Worm (Caenorhabditis elegans) whole organism, early embryonic: ENCODE results near the gene jhdm-1.
A peak's percentile ranks its signal among the peaks of the same experiment; 100 is the strongest.

Experiments
- B0310.2 ChIP-seq: sonication (generic microtip); optimal IDR thresholded peaks from 2 replicates; lab custom pipeline; 2016; ENCODE audit warnings: mild to moderate bottlenecking, missing genetic modification characterization, missing compliant biosample characterization
- F13C5.2 ChIP-seq: sonication (generic microtip); optimal IDR thresholded peaks from 2 replicates; lab custom pipeline; 2017; ENCODE audit warnings: mild to moderate bottlenecking, missing genetic modification characterization, inconsistent platforms, missing compliant biosample characterization
- aly-1 ChIP-seq: sonication (generic microtip); optimal IDR thresholded peaks from 2 replicates; lab custom pipeline; 2016; ENCODE audit warnings: missing genetic modification characterization, missing compliant biosample characterization
- ama-1 ChIP-seq: fragments of 150-350 bp; optimal IDR thresholded peaks from 2 replicates; lab custom pipeline; 2014
- ceh-13 ChIP-seq: fragments of 200-800 bp; sonication (Bioruptor generic); optimal IDR thresholded peaks from 2 replicates; lab custom pipeline; 2018; ENCODE audit warnings: mild to moderate bottlenecking, missing genetic modification characterization, missing compliant biosample characterization
- ceh-36 ChIP-seq: sonication (generic microtip); optimal IDR thresholded peaks from 2 replicates; lab custom pipeline; 2016; ENCODE audit warnings: missing genetic modification characterization, inconsistent platforms, missing compliant biosample characterization
- ets-7 ChIP-seq: sonication (generic microtip); optimal IDR thresholded peaks from 2 replicates; lab custom pipeline; 2016; ENCODE audit warnings: missing genotype, missing genetic modification characterization, missing compliant biosample characterization
- flt-1 ChIP-seq: fragments of 200-800 bp; sonication (Bioruptor generic); IDR thresholded peaks from 2 replicates; pipeline ENCODE4 v1.3.6; 2022; ENCODE audit warnings: missing genetic modification characterization, missing compliant biosample characterization
- hmbx-1 ChIP-seq: sonication (generic microtip); optimal IDR thresholded peaks from 2 replicates; lab custom pipeline; 2016; ENCODE audit warnings: mild to moderate bottlenecking, missing genetic modification characterization, missing compliant biosample characterization
- hmg-4 ChIP-seq: fragments of 200-800 bp; sonication (Bioruptor generic); optimal IDR thresholded peaks from 2 replicates; lab custom pipeline; 2018; ENCODE audit warnings: mild to moderate bottlenecking, missing genetic modification characterization, missing compliant biosample characterization
- hnd-1 ChIP-seq: sonication (generic microtip); optimal IDR thresholded peaks from 2 replicates; lab custom pipeline; 2016; ENCODE audit warnings: missing genetic modification characterization, missing compliant biosample characterization
- pes-1 ChIP-seq: fragments of 200-800 bp; sonication (Bioruptor generic); IDR thresholded peaks from 2 replicates; pipeline ENCODE4 v1.3.6; 2022; ENCODE audit warnings: missing genetic modification reagents, missing genetic modification characterization, missing compliant biosample characterization
- scrt-1 ChIP-seq: fragments of 200-800 bp; sonication (Bioruptor generic); IDR thresholded peaks from 2 replicates; pipeline ENCODE4 v1.3.6; 2022; ENCODE audit warnings: missing genetic modification characterization, missing compliant biosample characterization
- sea-1 ChIP-seq: fragments of 200-800 bp; sonication (Bioruptor generic); conservative IDR thresholded peaks from 2 replicates; pipeline ENCODE4 v1.3.6; 2022; ENCODE audit warnings: missing genetic modification characterization, missing compliant biosample characterization
- tbx-11 ChIP-seq: fragments of 200-800 bp; sonication (Bioruptor generic); IDR thresholded peaks from 2 replicates; pipeline ENCODE4 v1.3.6; 2022; ENCODE audit warnings: missing genetic modification characterization, missing compliant biosample characterization
- tbx-37 ChIP-seq: fragments of 200-800 bp; sonication (Bioruptor generic); conservative IDR thresholded peaks from 2 replicates; pipeline ENCODE4 v1.3.6; 2022; ENCODE audit warnings: missing genetic modification reagents, missing genetic modification characterization, missing compliant biosample characterization
- tra-4 ChIP-seq: sonication (generic microtip); optimal IDR thresholded peaks from 2 replicates; lab custom pipeline; 2017; ENCODE audit warnings: missing genetic modification characterization, missing compliant biosample characterization

The jhdm-1 gene

ce11 chrIII:6442305-6443125 is 11.8 kb upstream of the jhdm-1 start, which contains the start of gene mel-32:
Gene mel-32 (minus strand): TSS chrIII:6443000.
- TF ChIP-seq tbx-11 (GFP tag; lab: Robert Waterston, UW) = no peak
- TF ChIP-seq ama-1 (lab: Kevin White, UChicago) = peak; percentile 21

DNA sequence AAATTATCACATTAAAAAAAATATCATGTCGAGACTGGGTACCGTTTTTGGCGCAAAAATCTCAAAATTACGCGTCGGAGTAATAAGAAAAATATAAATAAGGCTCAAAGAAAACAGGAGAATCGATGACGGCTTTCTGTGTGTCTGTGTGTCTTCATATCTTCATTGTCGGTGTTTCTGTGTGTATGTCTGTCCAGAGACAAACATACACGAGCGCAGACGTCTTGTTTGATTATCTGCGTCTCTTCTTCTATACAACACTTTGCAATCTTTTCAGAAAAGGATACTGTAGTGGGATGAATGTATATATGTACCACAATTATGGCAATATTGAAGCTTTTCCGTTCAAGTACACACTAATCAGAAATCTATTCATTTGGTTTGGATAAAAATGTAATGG is 9.9 kb upstream of the jhdm-1 start, which contains the start of gene C05D11.13:
C05D11.13 (minus strand) TSS at position 252 of the 400 bp plus-strand sequence.
- no peak for TF ChIP-seq ama-1 (lab: Kevin White, UChicago)

ce11 chrIII:6446807-6447206 is 7.5 kb upstream of the jhdm-1 start, which contains the start of gene let-721:
Gene let-721 (minus strand): TSS chrIII:6446907.
- no peak for TF ChIP-seq hnd-1 (tag; lab: Kevin White, UChicago)

ce11 chrIII:6447521-6447920 is 6.8 kb upstream of the jhdm-1 start:
- TF ChIP-seq sea-1 (GFP tag; lab: Robert Waterston, UW) (0 out of 2 replicates have a peak, but pooled peaks have one; percentile 30), F13C5.2 (tag; lab: Kevin White, UChicago) (no peak)

ce11 chrIII:6449854-6450253 is 4.4 kb upstream of the jhdm-1 start:
- TF ChIP-seq aly-1 (tag; lab: Kevin White, UChicago) = no peak
- TF ChIP-seq ama-1 (lab: Kevin White, UChicago) = peak; percentile 70
- TF ChIP-seq pes-1 (GFP tag; lab: Robert Waterston, UW) = peak; percentile 34; the same call in 1 of the 2 replicates

DNA sequence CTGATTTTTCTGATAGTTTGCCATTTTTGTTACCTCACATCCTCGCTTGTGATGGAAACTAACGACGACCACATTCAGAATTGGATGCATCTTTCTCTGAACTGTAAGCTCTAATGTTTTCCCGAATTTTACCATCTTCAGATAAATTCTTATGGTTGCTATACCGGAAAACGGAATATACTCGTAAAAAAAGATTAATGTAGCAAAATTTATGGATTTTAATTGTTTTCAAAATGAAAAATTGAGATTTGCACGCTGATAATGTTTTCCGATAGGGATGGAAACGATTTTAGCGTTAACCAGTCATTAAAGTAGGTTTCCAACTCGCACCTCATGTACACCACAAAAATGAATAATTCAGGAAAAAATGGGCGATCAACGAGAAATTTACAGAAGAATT is 3.7 kb upstream of the jhdm-1 start, which contains the start of gene T26A5.6:
T26A5.6 (minus strand) TSS at position 101 of the 400 bp plus-strand sequence.
- no peak for TF ChIP-seq tbx-37 (GFP tag; lab: Robert Waterston, UW)
- no peak for TF ChIP-seq tra-4 (tag; lab: Kevin White, UChicago)
- no peak for TF ChIP-seq scrt-1 (GFP tag; lab: Robert Waterston, UW)
- TF ChIP-seq pes-1 (GFP tag; lab: Robert Waterston, UW) = no peak
- TF ChIP-seq ceh-13 (GFP tag; lab: Kevin White, UChicago) = no peak
- TF ChIP-seq tbx-11 (GFP tag; lab: Robert Waterston, UW) = no peak
- no peak for TF ChIP-seq ets-7 (tag; lab: Kevin White, UChicago)
- no peak for TF ChIP-seq ama-1 (lab: Kevin White, UChicago)
- no peak for TF ChIP-seq sea-1 (GFP tag; lab: Robert Waterston, UW)
- no peak for TF ChIP-seq hmg-4 (GFP tag; lab: Kevin White, UChicago)
- no peak for TF ChIP-seq F13C5.2 (tag; lab: Kevin White, UChicago)
- no peak for TF ChIP-seq B0310.2 (tag; lab: Kevin White, UChicago)
- no peak for TF ChIP-seq flt-1 (GFP tag; lab: Robert Waterston, UW)

DNA sequence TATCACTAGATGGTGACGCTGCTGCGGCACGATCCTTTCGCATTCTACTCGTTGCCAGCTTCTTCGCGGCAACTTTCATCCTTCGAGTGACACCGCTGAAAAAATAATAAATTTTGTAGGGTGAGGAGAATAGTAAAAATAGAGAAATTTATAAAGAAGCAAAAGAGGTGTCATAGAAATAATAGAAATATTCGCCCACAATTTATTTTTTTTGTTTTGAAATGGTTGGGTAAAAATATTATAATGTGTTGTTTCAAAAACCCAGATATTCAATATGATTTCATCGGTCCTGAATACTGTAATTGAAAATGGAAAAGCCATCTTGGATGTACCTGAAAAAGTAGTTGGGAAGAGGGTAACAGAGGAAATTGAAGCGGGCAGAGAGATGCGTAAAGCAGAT is 2.0 kb upstream of the jhdm-1 start, which contains the start of gene set-1:
set-1 (minus strand) TSS at position 101 of the 400 bp plus-strand sequence.
- TF ChIP-seq ets-7 (tag; lab: Kevin White, UChicago) = no peak
- TF ChIP-seq B0310.2 (tag; lab: Kevin White, UChicago) = no peak
- TF ChIP-seq hmg-4 (GFP tag; lab: Kevin White, UChicago) = no peak
- TF ChIP-seq sea-1 (GFP tag; lab: Robert Waterston, UW) = no peak
- no peak for TF ChIP-seq ceh-13 (GFP tag; lab: Kevin White, UChicago)

- no peak for TF ChIP-seq tbx-11 (GFP tag; lab: Robert Waterston, UW)
- TF ChIP-seq ceh-13 (GFP tag; lab: Kevin White, UChicago) = no peak
- no peak for TF ChIP-seq ama-1 (lab: Kevin White, UChicago)
- TF ChIP-seq scrt-1 (GFP tag; lab: Robert Waterston, UW) = no peak
These were observed 1.6 kb upstream of the jhdm-1 start for ce11 chrIII:6452683-6453082.

DNA sequence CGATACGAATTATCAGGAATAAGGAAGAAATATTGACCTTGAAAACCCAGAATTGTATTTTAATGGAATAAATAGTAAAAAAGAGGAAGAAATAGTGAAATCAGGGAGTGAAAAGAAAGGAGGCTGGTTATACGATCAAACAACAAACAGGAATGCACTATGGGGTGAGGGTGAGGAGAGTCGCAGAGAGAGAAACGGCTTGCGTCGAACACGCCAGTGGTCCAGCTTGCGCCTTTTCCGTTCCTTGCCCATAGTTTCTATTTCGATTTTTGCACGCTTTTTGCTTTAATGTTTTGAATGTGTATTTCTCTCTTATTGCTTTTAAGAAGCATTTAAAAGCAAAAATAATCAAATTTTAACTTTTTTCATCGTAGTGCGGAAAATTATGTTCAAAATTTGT is 618 bp upstream of the jhdm-1 start:
- TF ChIP-seq ceh-36 (tag; lab: Kevin White, UChicago) = peak; percentile 37
- TF ChIP-seq tbx-37 (GFP tag; lab: Robert Waterston, UW) = 0 out of 2 replicates have a peak, but pooled peaks have one; percentile 46
- no peak for TF ChIP-seq ama-1 (lab: Kevin White, UChicago)
- peak; percentile 70 for TF ChIP-seq pes-1 (GFP tag; lab: Robert Waterston, UW)
- peak; percentile 62 for TF ChIP-seq hmg-4 (GFP tag; lab: Kevin White, UChicago)
- peak; percentile 38; the same call in 1 of the 2 replicates for TF ChIP-seq tbx-11 (GFP tag; lab: Robert Waterston, UW)
- TF ChIP-seq flt-1 (GFP tag; lab: Robert Waterston, UW) = 0 out of 2 replicates have a peak, but pooled peaks have one; percentile 42
- TF ChIP-seq F13C5.2 (tag; lab: Kevin White, UChicago) = peak; percentile 83
- no peak for TF ChIP-seq hmbx-1
- no peak for TF ChIP-seq aly-1 (tag; lab: Kevin White, UChicago)
- peak; percentile 39 for TF ChIP-seq B0310.2 (tag; lab: Kevin White, UChicago)
- peak; percentile 64; the same call in 1 of the 2 replicates for TF ChIP-seq sea-1 (GFP tag; lab: Robert Waterston, UW)
- TF ChIP-seq ceh-13 (GFP tag; lab: Kevin White, UChicago) = no peak
- peak; percentile 65 for TF ChIP-seq ets-7 (tag; lab: Kevin White, UChicago)
- peak; percentile 28 for TF ChIP-seq hnd-1 (tag; lab: Kevin White, UChicago)
- no peak for TF ChIP-seq tra-4 (tag; lab: Kevin White, UChicago)
- TF ChIP-seq scrt-1 (GFP tag; lab: Robert Waterston, UW) = no peak
